Fruit fly (Drosophila melanogaster) whole organism, embryonic: ENCODE measurements around the gene Acat2.
A peak's percentile ranks its signal among the peaks of the same experiment; 100 is the strongest.

Experiments used
- Atf3 ChIP-seq: fragments of 200-800 bp; sonication (Bioruptor generic); optimal IDR thresholded peaks from 3 replicates; lab custom pipeline; 2016; ENCODE audit warnings: missing biosample characterization, missing genetic modification characterization
- BEAF-32 ChIP-seq: fragments of 200-800 bp; sonication (Bioruptor generic); optimal IDR thresholded peaks from 3 replicates; lab custom pipeline; 2017; ENCODE audit warnings: missing biosample characterization, missing genetic modification characterization, mild to moderate bottlenecking, moderate library complexity, missing genetic modification reagents
- CG10209 ChIP-seq: fragments of 200-800 bp; sonication (Bioruptor generic); optimal IDR thresholded peaks from 3 replicates; lab custom pipeline; 2017; ENCODE audit warnings: missing biosample characterization, mild to moderate bottlenecking, missing genetic modification characterization, missing genetic modification reagents
- CG1024 ChIP-seq: fragments of 200-800 bp; sonication (Bioruptor generic); IDR thresholded peaks from 2 replicates; pipeline ENCODE4 v1.3.6; 2022; ENCODE audit warnings: missing biosample characterization, missing genetic modification characterization
- CG10565 ChIP-seq: fragments of 200-800 bp; sonication (Bioruptor generic); optimal IDR thresholded peaks from 3 replicates; lab custom pipeline; 2016; ENCODE audit warnings: missing biosample characterization, mild to moderate bottlenecking, missing genetic modification characterization
- CG12071 ChIP-seq: fragments of 200-800 bp; sonication (Bioruptor generic); optimal IDR thresholded peaks from 3 replicates; lab custom pipeline; 2018; ENCODE audit warnings: missing biosample characterization, mild to moderate bottlenecking, missing genetic modification characterization
- CG14860 ChIP-seq: fragments of 200-800 bp; sonication (Bioruptor generic); IDR thresholded peaks from 3 replicates; pipeline ENCODE4 v1.3.6; 2022; ENCODE audit warnings: missing biosample characterization, missing genetic modification characterization; ENCODE audit not compliant: partially characterized antibody
- CG17186 ChIP-seq: fragments of 200-800 bp; sonication (Bioruptor generic); optimal IDR thresholded peaks from 3 replicates; lab custom pipeline; 2017; ENCODE audit warnings: missing biosample characterization, missing genetic modification reagents, missing genetic modification characterization
- CG18262 ChIP-seq: fragments of 200-800 bp; optimal IDR thresholded peaks from 3 replicates; lab custom pipeline; 2019; ENCODE audit warnings: missing biosample characterization, mild to moderate bottlenecking, missing genetic modification characterization, moderate library complexity
- CG18619 ChIP-seq: fragments of 200-800 bp; sonication (Bioruptor generic); optimal IDR thresholded peaks from 3 replicates; lab custom pipeline; 2017; ENCODE audit warnings: missing biosample characterization, mild to moderate bottlenecking, missing genetic modification characterization
- CG2678 ChIP-seq: fragments of 200-800 bp; sonication (Bioruptor generic); optimal IDR thresholded peaks from 3 replicates; lab custom pipeline; 2019; ENCODE audit warnings: missing biosample characterization, mild to moderate bottlenecking, missing genetic modification characterization, moderate library complexity
- CG2889 ChIP-seq: fragments of 200-800 bp; sonication (Bioruptor generic); IDR thresholded peaks from 3 replicates; pipeline ENCODE4 v1.3.6; 2022; ENCODE audit warnings: missing biosample characterization, missing genetic modification characterization
- CG32772 ChIP-seq: fragments of 200-800 bp; sonication (Bioruptor generic); IDR thresholded peaks from 2 replicates; pipeline ENCODE4 v1.3.6; 2022; ENCODE audit warnings: missing biosample characterization, missing genetic modification characterization
- CG33213 ChIP-seq: fragments of 200-800 bp; sonication (Bioruptor generic); optimal IDR thresholded peaks from 3 replicates; lab custom pipeline; 2016; ENCODE audit warnings: missing biosample characterization, missing genetic modification characterization
- CG34224 ChIP-seq: fragments of 200-800 bp; sonication (Bioruptor generic); IDR thresholded peaks from 3 replicates; pipeline ENCODE4 v1.3.6; 2022; ENCODE audit warnings: missing biosample characterization, missing genetic modification characterization; ENCODE audit not compliant: partially characterized antibody
- CG4360 ChIP-seq: fragments of 200-800 bp; sonication (Bioruptor generic); IDR thresholded peaks from 2 replicates; pipeline ENCODE4 v1.3.6; 2022; ENCODE audit warnings: missing biosample characterization, missing genetic modification characterization
- CG4617 ChIP-seq: fragments of 200-800 bp; sonication (Bioruptor generic); optimal IDR thresholded peaks from 3 replicates; lab custom pipeline; 2016; ENCODE audit warnings: missing biosample characterization, missing genetic modification characterization, borderline replicate concordance
- CG7786 ChIP-seq: fragments of 200-800 bp; sonication (Bioruptor generic); optimal IDR thresholded peaks from 2 replicates; lab custom pipeline; 2016; ENCODE audit warnings: missing biosample characterization, missing genetic modification characterization
- CG7928 ChIP-seq: fragments of 200-800 bp; sonication (Bioruptor generic); optimal IDR thresholded peaks from 2 replicates; lab custom pipeline; 2017; ENCODE audit warnings: missing biosample characterization, mild to moderate bottlenecking, missing genetic modification characterization
- CG8290 ChIP-seq, 3 experiments: fragments of 200-800 bp; sonication (Bioruptor generic); optimal IDR thresholded peaks; 2 replicates each; lab custom pipeline; 2016 to 2019; ENCODE audit warnings: missing biosample characterization in 3 of 3, missing genetic modification characterization in 3 of 3, mild to moderate bottlenecking in 2 of 3, moderate library complexity in 1 of 3
- CG8765 ChIP-seq: fragments of 200-800 bp; sonication (Bioruptor generic); IDR thresholded peaks from 2 replicates; pipeline ENCODE4 v1.3.6; 2022; ENCODE audit warnings: missing biosample characterization, missing genetic modification characterization
- Camta ChIP-seq: fragments of 200-800 bp; sonication (Bioruptor generic); optimal IDR thresholded peaks from 2 replicates; lab custom pipeline; 2016; ENCODE audit warnings: missing biosample characterization, missing genetic modification characterization
- CoRest ChIP-seq: fragments of 200-800 bp; sonication (Bioruptor generic); optimal IDR thresholded peaks from 3 replicates; lab custom pipeline; 2018; ENCODE audit warnings: missing biosample characterization, mild to moderate bottlenecking, missing genetic modification characterization, moderate library complexity
- E2f2 ChIP-seq: fragments of 200-800 bp; sonication (Bioruptor generic); IDR thresholded peaks from 2 replicates; pipeline ENCODE4 v1.3.6; 2022; ENCODE audit warnings: missing biosample characterization, missing genetic modification characterization
- Fer3 ChIP-seq: fragments of 200-800 bp; sonication (Bioruptor generic); optimal IDR thresholded peaks from 2 replicates; lab custom pipeline; 2018; ENCODE audit warnings: missing biosample characterization, mild to moderate bottlenecking, missing genetic modification characterization, moderate library complexity
- Gug ChIP-seq: fragments of 200-800 bp; sonication (Bioruptor generic); IDR thresholded peaks from 4 replicates; pipeline ENCODE4 v1.3.6; 2022; ENCODE audit warnings: missing biosample characterization, missing genetic modification characterization
- Hr3 ChIP-seq: fragments of 200-800 bp; sonication (Bioruptor generic); optimal IDR thresholded peaks from 3 replicates; lab custom pipeline; 2016; ENCODE audit warnings: missing biosample characterization, missing genetic modification characterization
- Med ChIP-seq: fragments of 200-800 bp; sonication (Bioruptor generic); peaks from one replicate; lab custom pipeline; 2016; ENCODE audit warnings: missing biosample characterization, missing genetic modification characterization, mild to moderate bottlenecking, inconsistent platforms, moderate library complexity
- Nf-YC ChIP-seq: fragments of 200-800 bp; optimal IDR thresholded peaks from 3 replicates; lab custom pipeline; 2019; ENCODE audit warnings: missing biosample characterization, mild to moderate bottlenecking, missing genetic modification characterization, moderate library complexity
- Opbp ChIP-seq: fragments of 200-800 bp; sonication (Bioruptor generic); IDR thresholded peaks from 3 replicates; pipeline ENCODE4 v1.3.6; 2022; ENCODE audit warnings: missing biosample characterization, missing genetic modification characterization; ENCODE audit not compliant: partially characterized antibody
- Xbp1 ChIP-seq: fragments of 200-800 bp; sonication (Bioruptor generic); optimal IDR thresholded peaks from 3 replicates; lab custom pipeline; 2016; ENCODE audit warnings: missing biosample characterization, mild to moderate bottlenecking, missing genetic modification characterization
- ab ChIP-seq: fragments of 200-800 bp; sonication (Bioruptor generic); optimal IDR thresholded peaks from 2 replicates; lab custom pipeline; 2016; ENCODE audit warnings: missing biosample characterization, missing genetic modification characterization
- bab2 ChIP-seq: fragments of 200-800 bp; sonication (Bioruptor generic); optimal IDR thresholded peaks from 2 replicates; lab custom pipeline; 2016; ENCODE audit warnings: missing biosample characterization, missing genetic modification characterization
- cg ChIP-seq: fragments of 200-800 bp; sonication (Bioruptor generic); optimal IDR thresholded peaks from 3 replicates; lab custom pipeline; 2019; ENCODE audit warnings: missing biosample characterization, mild to moderate bottlenecking, missing genetic modification characterization, moderate library complexity
- chinmo ChIP-seq: fragments of 200-800 bp; sonication (Bioruptor generic); IDR thresholded peaks from 4 replicates; pipeline ENCODE4 v1.3.6; 2022; ENCODE audit warnings: missing biosample characterization, missing genetic modification characterization; ENCODE audit not compliant: partially characterized antibody
- fd3F ChIP-seq: fragments of 200-800 bp; sonication (Bioruptor generic); optimal IDR thresholded peaks from 2 replicates; lab custom pipeline; 2018; ENCODE audit warnings: missing biosample characterization, mild to moderate bottlenecking, missing genetic modification characterization, moderate library complexity
- fu2 ChIP-seq: fragments of 200-800 bp; sonication (Bioruptor generic); optimal IDR thresholded peaks from 2 replicates; lab custom pipeline; 2016; ENCODE audit warnings: missing biosample characterization, missing genetic modification characterization
- gsb-n ChIP-seq: fragments of 200-800 bp; sonication (Bioruptor generic); optimal IDR thresholded peaks from 3 replicates; lab custom pipeline; 2018; ENCODE audit warnings: missing biosample characterization, mild to moderate bottlenecking, missing genetic modification characterization
- hb ChIP-seq: fragments of 200-800 bp; sonication (Bioruptor generic); IDR thresholded peaks from 3 replicates; pipeline ENCODE4 v1.3.6; 2022; ENCODE audit warnings: missing biosample characterization, missing genetic modification characterization; ENCODE audit not compliant: partially characterized antibody
- kah ChIP-seq: fragments of 200-800 bp; sonication (Bioruptor generic); optimal IDR thresholded peaks from 2 replicates; lab custom pipeline; 2018; ENCODE audit warnings: missing biosample characterization, mild to moderate bottlenecking, missing genetic modification characterization
- nmo ChIP-seq: fragments of 200-800 bp; sonication (Bioruptor generic); optimal IDR thresholded peaks from 2 replicates; lab custom pipeline; 2018; ENCODE audit warnings: missing biosample characterization, mild to moderate bottlenecking, missing genetic modification characterization, moderate library complexity
- onecut ChIP-seq: fragments of 200-800 bp; sonication (Bioruptor generic); IDR thresholded peaks from 2 replicates; pipeline ENCODE4 v1.3.6; 2022; ENCODE audit warnings: missing biosample characterization, missing genetic modification characterization
- pita ChIP-seq: fragments of 200-800 bp; sonication (Bioruptor generic); optimal IDR thresholded peaks from 2 replicates; lab custom pipeline; 2017; ENCODE audit warnings: missing biosample characterization, mild to moderate bottlenecking, missing genetic modification characterization
- rib ChIP-seq: fragments of 200-800 bp; sonication (Bioruptor generic); IDR thresholded peaks from 2 replicates; pipeline ENCODE4 v1.3.6; 2022; ENCODE audit warnings: missing biosample characterization, missing genetic modification characterization
- sug ChIP-seq: fragments of 200-800 bp; optimal IDR thresholded peaks from 2 replicates; lab custom pipeline; 2019; ENCODE audit warnings: missing biosample characterization, mild to moderate bottlenecking, missing genetic modification characterization, moderate library complexity
- ttk ChIP-seq: fragments of 200-800 bp; sonication (Bioruptor generic); IDR thresholded peaks from 2 replicates; pipeline ENCODE4 v2.1.2; 2022; ENCODE audit warnings: missing biosample characterization, missing genetic modification characterization
- vnd ChIP-seq: fragments of 200-800 bp; sonication (Bioruptor generic); IDR thresholded peaks from 3 replicates; pipeline ENCODE4 v1.3.6; 2022; ENCODE audit warnings: missing biosample characterization, missing genetic modification characterization; ENCODE audit not compliant: partially characterized antibody

The Acat2 gene

dm6 chr3L:1349942-1350923 lies 47.5 kb downstream of the Acat2 start (continued):
- TF ChIP-seq Fer3 (tag; lab: Kevin White, UChicago) (peak; percentile 17), Camta (GFP tag; lab: Kevin White, UChicago) (peak; percentile 38), CG4360 (GFP tag; lab: Robert Waterston, UW) (peak; percentile 80), CG7786 (GFP tag; lab: Kevin White, UChicago) (peak; percentile 1), CoRest (tag; lab: Kevin White, UChicago) (peak; percentile 69), Atf3 (GFP tag; lab: Kevin White, UChicago) (no peak), cg (GFP tag; lab: Kevin White, UChicago) (peak; percentile 98), vnd (peak; percentile 97), ttk (GFP tag; lab: Robert Waterston, UW) (no peak), Hr3 (GFP tag; lab: Kevin White, UChicago) (peak; percentile 51), Gug (GFP tag; lab: Robert Waterston, UW) (no peak; the same call in 3 of the 4 replicates), E2f2 (peak; percentile 16; the same call in 1 of the 2 replicates), CG17186 (GFP tag; lab: Kevin White, UChicago) (peak; percentile 33), CG1024 (GFP tag; lab: Robert Waterston, UW) (no peak), pita (GFP tag; lab: Kevin White, UChicago) (no peak), CG2678 (tag; lab: Kevin White, UChicago) (peak; percentile 53), kah (GFP tag; lab: Kevin White, UChicago) (no peak), CG8765 (GFP tag; lab: Robert Waterston, UW) (no peak), fu2 (no peak), CG33213 (GFP tag; lab: Kevin White, UChicago) (peak; percentile 21), CG10209 (GFP tag; lab: Kevin White, UChicago) (peak; percentile 1), hb (GFP tag; lab: Robert Waterston, UW) (peak; percentile 98), CG8290 (GFP tag; optimal IDR thresholded peaks at IDR 0.05; lab: Kevin White, UChicago) (peak; percentile 39), CG8290 (tag; optimal IDR thresholded peaks at IDR 0.05; lab: Kevin White, UChicago) (peak in 1 of 2 experiments; percentile 77), CG34224 (peak; percentile 99), onecut (GFP tag; lab: Robert Waterston, UW) (no peak), CG10565 (GFP tag; lab: Kevin White, UChicago) (no peak), Nf-YC (tag; lab: Kevin White, UChicago) (peak; percentile 41), chinmo (GFP tag; lab: Robert Waterston, UW) (peak; percentile 96), gsb-n (peak; percentile 12), CG18262 (tag; lab: Kevin White, UChicago) (peak; percentile 50), nmo (GFP tag; lab: Kevin White, UChicago) (peak; percentile 61), CG12071 (no peak), CG18619 (GFP tag; lab: Kevin White, UChicago) (no peak), sug (tag; lab: Kevin White, UChicago) (peak; percentile 43), bab2 (GFP tag; lab: Kevin White, UChicago) (peak; percentile 13), CG14860 (peak; percentile 98), BEAF-32 (GFP tag; lab: Kevin White, UChicago) (peak; percentile 98), CG4617 (peak; percentile 41), Xbp1 (GFP tag; lab: Kevin White, UChicago) (peak; percentile 46), rib (GFP tag; lab: Robert Waterston, UW) (no peak), fd3F (GFP tag; lab: Kevin White, UChicago) (no peak), CG2889 (GFP tag; lab: Robert Waterston, UW) (no peak), Med (peak; percentile 88), ab (GFP tag; lab: Kevin White, UChicago) (no peak), Opbp (peak; percentile 98), CG7928 (no peak), CG32772 (GFP tag; lab: Robert Waterston, UW) (no peak)
